Fruit fly (Drosophila melanogaster): ENCODE data around the gene Mct1.
A peak's percentile ranks its signal among the peaks of the same experiment; 100 is the strongest.

dm6 chrX:2165394-2165793 is 23.6 kb upstream of the Mct1 start:
- TF ChIP-seq CG34367 (tag; optimal IDR thresholded peaks at IDR 0.05) (no peak), CG9948 (tag; optimal IDR thresholded peaks at IDR 0.05) (no peak), gl (tag; optimal IDR thresholded peaks at IDR 0.05) (no peak), CG8301 (tag; optimal IDR thresholded peaks at IDR 0.05) (peak; percentile 16)
